Fruit fly (Drosophila melanogaster) whole organism, pupa: ENCODE results near the gene CG3529.
A peak's percentile ranks its signal among the peaks of the same experiment; 100 is the strongest.

Experiments
- CG10348 ChIP-seq: fragments of 200-800 bp; sonication (Bioruptor generic); IDR thresholded peaks from 2 replicates; pipeline ENCODE4 v1.3.6; 2022; ENCODE audit warnings: missing biosample characterization, missing genetic modification characterization
- CG12605 ChIP-seq: fragments of 200-800 bp; sonication (Bioruptor generic); IDR thresholded peaks from 2 replicates; pipeline ENCODE4 v1.3.6; 2022; ENCODE audit warnings: missing biosample characterization, missing genetic modification characterization
- CG13204 ChIP-seq: fragments of 200-800 bp; sonication (Bioruptor generic); optimal IDR thresholded peaks from 2 replicates; lab custom pipeline; 2018; ENCODE audit warnings: missing biosample characterization, mild to moderate bottlenecking, missing genetic modification characterization, moderate library complexity
- CG14655 ChIP-seq: fragments of 200-800 bp; sonication (Bioruptor generic); optimal IDR thresholded peaks from 3 replicates; lab custom pipeline; 2017; ENCODE audit warnings: mild to moderate bottlenecking, missing biosample characterization, missing genetic modification reagents, missing genetic modification characterization
- CG15710 ChIP-seq: fragments of 200-800 bp; sonication (Bioruptor generic); optimal IDR thresholded peaks from 2 replicates; lab custom pipeline; 2018; ENCODE audit warnings: missing biosample characterization, mild to moderate bottlenecking, missing genetic modification characterization, moderate library complexity
- CG17806 ChIP-seq: fragments of 200-800 bp; sonication (Bioruptor generic); optimal IDR thresholded peaks from 2 replicates; lab custom pipeline; 2018; ENCODE audit warnings: missing biosample characterization, mild to moderate bottlenecking, missing genetic modification characterization, moderate library complexity
- CG32121 ChIP-seq: fragments of 200-800 bp; sonication (Bioruptor generic); IDR thresholded peaks from 2 replicates; pipeline ENCODE4 v1.3.6; 2022; ENCODE audit warnings: missing biosample characterization, missing genetic modification characterization
- CG34367 ChIP-seq: fragments of 200-800 bp; sonication (Bioruptor generic); optimal IDR thresholded peaks from 2 replicates; lab custom pipeline; 2018; ENCODE audit warnings: missing biosample characterization, mild to moderate bottlenecking, missing genetic modification characterization
- CG4496 ChIP-seq: fragments of 200-800 bp; sonication (Bioruptor generic); IDR thresholded peaks from 3 replicates; pipeline ENCODE4 v1.3.6; 2022; ENCODE audit warnings: missing biosample characterization, missing genetic modification characterization
- CG8159 ChIP-seq: fragments of 200-800 bp; sonication (Bioruptor generic); optimal IDR thresholded peaks from 3 replicates; lab custom pipeline; 2018; ENCODE audit warnings: missing biosample characterization, mild to moderate bottlenecking, missing genetic modification characterization, moderate library complexity
- CG8301 ChIP-seq: fragments of 200-800 bp; sonication (Bioruptor generic); optimal IDR thresholded peaks from 2 replicates; lab custom pipeline; 2018; ENCODE audit warnings: missing biosample characterization, mild to moderate bottlenecking, missing genetic modification characterization
- CG9948 ChIP-seq: fragments of 200-800 bp; sonication (Bioruptor generic); optimal IDR thresholded peaks from 2 replicates; lab custom pipeline; 2018; ENCODE audit warnings: missing biosample characterization, mild to moderate bottlenecking, missing genetic modification characterization, moderate library complexity
- D1 ChIP-seq: fragments of 200-800 bp; sonication (Bioruptor generic); optimal IDR thresholded peaks from 2 replicates; lab custom pipeline; 2018; ENCODE audit warnings: missing biosample characterization, mild to moderate bottlenecking, missing genetic modification characterization, moderate library complexity
- EcR ChIP-seq: fragments of 200-800 bp; sonication (Bioruptor generic); optimal IDR thresholded peaks from 3 replicates; lab custom pipeline; 2019; ENCODE audit warnings: missing biosample characterization, missing genetic modification characterization, mild to moderate bottlenecking, moderate library complexity, missing genetic modification reagents
- Ets98B ChIP-seq: fragments of 200-800 bp; sonication (Bioruptor generic); IDR thresholded peaks from 2 replicates; pipeline ENCODE4 v1.3.6; 2022; ENCODE audit warnings: missing biosample characterization, missing genetic modification characterization
- Pif1A ChIP-seq: fragments of 200-800 bp; sonication (Bioruptor generic); optimal IDR thresholded peaks from 3 replicates; lab custom pipeline; 2016; ENCODE audit warnings: missing biosample characterization, missing genetic modification characterization
- Pif1B ChIP-seq: fragments of 200-800 bp; sonication (Bioruptor generic); optimal IDR thresholded peaks from 3 replicates; lab custom pipeline; 2016; ENCODE audit warnings: missing biosample characterization, missing genetic modification characterization
- Snoo ChIP-seq: fragments of 200-800 bp; sonication (Bioruptor generic); optimal IDR thresholded peaks from 3 replicates; lab custom pipeline; 2017; ENCODE audit warnings: missing biosample characterization, mild to moderate bottlenecking, missing genetic modification characterization, inconsistent platforms
- fd96Ca ChIP-seq: fragments of 200-800 bp; sonication (Bioruptor generic); IDR thresholded peaks from 3 replicates; pipeline ENCODE4 v1.3.6; 2022; ENCODE audit warnings: missing biosample characterization, missing genetic modification characterization
- gl ChIP-seq: fragments of 200-800 bp; sonication (Bioruptor generic); optimal IDR thresholded peaks from 2 replicates; lab custom pipeline; 2018; ENCODE audit warnings: missing biosample characterization, mild to moderate bottlenecking, missing genetic modification characterization
- rn ChIP-seq: fragments of 200-800 bp; sonication (Bioruptor generic); IDR thresholded peaks from 2 replicates; pipeline ENCODE4 v1.3.6; 2022; ENCODE audit warnings: missing biosample characterization, missing genetic modification characterization

CG3529 gene

DNA sequence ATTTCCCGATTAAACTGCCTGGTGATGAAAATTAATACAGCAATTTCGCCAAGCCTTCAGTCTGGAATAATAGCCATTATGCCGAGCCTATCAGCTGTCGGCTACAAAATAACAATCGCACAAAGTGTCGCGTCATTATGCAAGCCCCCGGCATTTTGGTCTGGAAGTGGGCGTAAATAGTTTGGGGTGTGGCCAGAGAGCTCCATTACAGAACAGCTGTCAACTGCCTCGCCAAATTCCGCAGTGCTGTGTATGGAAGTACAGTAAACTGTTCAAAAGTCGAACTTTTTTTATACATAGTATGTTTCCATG is 25.9 kb upstream of the CG3529 start:
- TF ChIP-seq fd96Ca (GFP tag; lab: Robert Waterston, UW): no peak
- no peak for TF ChIP-seq CG8301
- TF ChIP-seq CG9948 (tag; lab: Kevin White, UChicago): no peak
- no peak for TF ChIP-seq Ets98B (GFP tag; lab: Robert Waterston, UW)
- TF ChIP-seq CG12605 (GFP tag; lab: Robert Waterston, UW): no peak
- no peak for TF ChIP-seq CG14655
- TF ChIP-seq Snoo (tag; lab: Kevin White, UChicago): no peak

- TF ChIP-seq EcR (GFP tag; lab: Kevin White, UChicago) (peak; percentile 15), CG4496 (GFP tag; lab: Robert Waterston, UW) (peak; percentile 6; the same call in 1 of the 3 replicates), CG8301 (no peak), CG17806 (no peak)
These were observed 25.0 kb upstream of the CG3529 start for dm6 chr3L:9421621-9422020.

DNA sequence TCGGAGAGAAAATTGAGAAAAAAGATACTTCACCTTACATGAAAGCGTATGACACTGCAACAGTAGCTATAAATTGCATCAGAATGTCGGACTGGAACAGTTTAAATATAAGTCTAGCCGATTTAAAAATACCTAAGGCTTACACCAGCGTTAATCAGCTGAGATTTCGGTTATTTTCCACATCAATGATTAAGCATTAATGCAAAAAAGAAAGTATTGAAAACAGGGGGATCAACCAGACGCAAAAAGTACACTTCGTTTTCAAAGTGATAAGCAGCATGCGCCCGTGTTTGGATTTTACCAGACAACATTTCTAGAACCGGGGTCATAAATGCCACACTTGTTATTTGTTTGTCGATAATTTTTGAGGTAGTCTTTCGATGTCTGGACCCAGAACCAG is 24.5 kb upstream of the CG3529 start:
- TF ChIP-seq Pif1B (GFP tag; lab: Kevin White, UChicago) (no peak), D1 (tag; lab: Kevin White, UChicago) (no peak), CG12605 (GFP tag; lab: Robert Waterston, UW) (no peak), CG34367 (tag; lab: Kevin White, UChicago) (no peak), CG17806 (no peak), Ets98B (GFP tag; lab: Robert Waterston, UW) (no peak)

DNA sequence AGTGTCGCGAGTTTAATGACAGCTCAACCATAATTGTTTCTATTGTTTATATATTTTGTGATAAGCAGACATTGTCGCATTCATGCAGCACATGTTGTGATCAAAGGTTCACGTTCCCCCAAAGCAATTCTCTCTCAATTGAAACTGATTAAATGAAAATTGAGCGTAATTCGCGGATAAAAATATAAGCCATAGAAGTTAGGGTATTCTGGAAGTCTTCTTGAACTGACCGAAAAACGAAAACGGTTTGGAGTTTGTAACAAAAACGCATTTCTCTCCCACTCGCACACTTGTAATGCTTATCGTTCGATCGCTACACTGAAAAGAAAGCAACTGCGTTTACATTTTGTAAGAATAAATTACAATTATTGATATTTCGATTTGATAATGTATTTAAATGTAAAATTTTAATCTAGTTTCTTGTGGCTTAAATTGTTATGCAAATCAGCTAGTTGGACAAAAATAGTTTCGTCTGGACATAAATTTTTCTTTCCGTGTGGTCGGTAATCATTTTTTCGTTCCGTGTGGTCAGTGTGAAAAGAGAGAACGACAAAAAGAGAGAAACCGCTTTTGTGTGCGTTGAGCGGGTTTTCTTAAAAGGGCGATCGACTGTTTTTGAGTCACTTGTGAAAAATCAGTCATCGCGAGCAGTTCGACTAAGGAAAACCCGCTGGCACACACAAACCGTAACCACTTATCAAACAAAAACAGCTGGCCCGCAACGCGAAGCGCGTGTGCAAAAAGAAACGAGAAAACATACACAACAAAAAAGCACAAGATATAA is 23.8 kb upstream of the CG3529 start, which contains the start of gene aay:
aay (plus strand) TSS at position 618 of the 784 bp plus-strand sequence.
- TF ChIP-seq D1 (tag; lab: Kevin White, UChicago): peak; percentile 98
- peak; percentile 99 for TF ChIP-seq CG17806
- peak; percentile 91 for TF ChIP-seq CG13204 (GFP tag; lab: Kevin White, UChicago)
- TF ChIP-seq Snoo (tag; lab: Kevin White, UChicago): peak; percentile 99
- TF ChIP-seq CG32121: peak; percentile 98
- TF ChIP-seq CG14655: peak; percentile 97
- peak; percentile 97 for TF ChIP-seq CG8301
- TF ChIP-seq rn (GFP tag; lab: Robert Waterston, UW): peak; percentile 95
- peak; percentile 94 for TF ChIP-seq gl
- TF ChIP-seq EcR (GFP tag; lab: Kevin White, UChicago): peak; percentile 87
- peak; percentile 99 for TF ChIP-seq CG8159 (tag; lab: Kevin White, UChicago)
- peak; percentile 98 for TF ChIP-seq CG9948 (tag; lab: Kevin White, UChicago)
- peak; percentile 98 for TF ChIP-seq CG4496 (GFP tag; lab: Robert Waterston, UW)
- TF ChIP-seq CG12605 (GFP tag; lab: Robert Waterston, UW): peak; percentile 98
- peak; percentile 95 for TF ChIP-seq fd96Ca (GFP tag; lab: Robert Waterston, UW)
- TF ChIP-seq CG15710 (tag; lab: Kevin White, UChicago): peak; percentile 98
- peak; percentile 99 for TF ChIP-seq Pif1B (GFP tag; lab: Kevin White, UChicago)
- TF ChIP-seq Pif1A: peak; percentile 99
- TF ChIP-seq Ets98B (GFP tag; lab: Robert Waterston, UW): peak; percentile 98
- TF ChIP-seq CG10348 (GFP tag; lab: Robert Waterston, UW): peak; percentile 87
- TF ChIP-seq CG34367 (tag; lab: Kevin White, UChicago): peak; percentile 97

DNA sequence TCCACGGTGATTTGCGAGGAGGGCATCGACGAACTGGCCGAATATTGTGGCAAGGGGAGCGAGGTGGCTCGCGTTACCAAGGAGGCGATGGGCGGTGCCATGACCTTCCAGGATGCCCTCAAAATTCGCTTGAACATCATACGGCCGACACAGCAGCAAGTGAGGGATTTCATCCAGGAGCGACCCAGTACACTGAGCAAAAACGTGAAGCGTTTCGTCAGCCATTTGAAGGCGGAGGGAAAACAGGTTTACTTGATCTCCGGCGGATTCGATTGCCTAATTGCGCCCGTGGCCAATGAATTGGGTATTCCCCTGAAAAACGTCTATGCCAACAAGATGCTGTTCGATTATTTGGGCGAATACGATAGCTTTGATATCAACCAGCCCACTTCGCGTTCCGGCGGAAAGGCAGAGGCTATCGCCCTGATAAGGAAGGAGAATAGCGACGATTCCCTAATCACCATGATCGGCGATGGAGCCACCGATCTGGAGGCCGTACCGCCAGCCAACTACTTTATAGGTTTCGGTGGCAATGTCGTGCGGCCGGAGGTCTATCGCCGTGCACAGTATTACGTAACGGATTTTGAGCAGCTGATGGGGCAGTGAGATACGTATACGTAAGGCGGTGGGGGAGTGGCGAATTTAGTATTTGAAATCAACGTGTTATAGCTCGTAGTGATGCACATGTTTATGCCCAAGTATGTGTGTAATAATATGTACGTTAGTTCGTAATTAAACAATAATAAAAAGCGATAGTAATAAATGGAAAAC is 22.7 kb upstream of the CG3529 start:
- TF ChIP-seq Pif1A: no peak
- TF ChIP-seq CG13204 (GFP tag; lab: Kevin White, UChicago): no peak
- TF ChIP-seq CG4496 (GFP tag; lab: Robert Waterston, UW): no peak
- no peak for TF ChIP-seq EcR (GFP tag; lab: Kevin White, UChicago)
- no peak for TF ChIP-seq CG17806
- no peak for TF ChIP-seq CG8301
- TF ChIP-seq fd96Ca (GFP tag; lab: Robert Waterston, UW): no peak
- no peak for TF ChIP-seq CG14655
- TF ChIP-seq Ets98B (GFP tag; lab: Robert Waterston, UW): no peak

- peak; percentile 49 for TF ChIP-seq CG8301
- no peak for TF ChIP-seq fd96Ca (GFP tag; lab: Robert Waterston, UW)
- TF ChIP-seq CG15710 (tag; lab: Kevin White, UChicago): peak; percentile 9
- TF ChIP-seq CG32121: 0 out of 2 replicates have a peak, but pooled peaks have one; percentile 26
- TF ChIP-seq Ets98B (GFP tag; lab: Robert Waterston, UW): peak; percentile 57; the same call in 1 of the 2 replicates
- TF ChIP-seq Snoo (tag; lab: Kevin White, UChicago): peak; percentile 24
- peak; percentile 58 for TF ChIP-seq CG17806
- TF ChIP-seq gl: no peak
- no peak for TF ChIP-seq rn (GFP tag; lab: Robert Waterston, UW)
- no peak for TF ChIP-seq CG13204 (GFP tag; lab: Kevin White, UChicago)
- TF ChIP-seq CG10348 (GFP tag; lab: Robert Waterston, UW): no peak
- peak; percentile 12 for TF ChIP-seq CG9948 (tag; lab: Kevin White, UChicago)
- no peak for TF ChIP-seq EcR (GFP tag; lab: Kevin White, UChicago)
- TF ChIP-seq CG12605 (GFP tag; lab: Robert Waterston, UW): 0 out of 2 replicates have a peak, but pooled peaks have one; percentile 29
- peak; percentile 43; the same call in 1 of the 3 replicates for TF ChIP-seq CG4496 (GFP tag; lab: Robert Waterston, UW)
- TF ChIP-seq Pif1A: peak; percentile 35
- peak; percentile 42 for TF ChIP-seq CG14655
- TF ChIP-seq D1 (tag; lab: Kevin White, UChicago): peak; percentile 4
- TF ChIP-seq CG8159 (tag; lab: Kevin White, UChicago): peak; percentile 9
These were observed 22.1 kb upstream of the CG3529 start for dm6 chr3L:9424528-9424911.
